Worm (Caenorhabditis elegans): Measurements from ENCODE around the gene cox-14.
A peak's percentile ranks its signal among the peaks of the same experiment; 100 is the strongest.

Gene cox-14

ce11 chrIII:10209703-10210102, 9.0 kb upstream of the cox-14 start, which contains the start of gene T20G5.9:
Gene T20G5.9 (plus strand): TSS chrIII:10209840.
- TF ChIP-seq ceh-82 (tag; optimal IDR thresholded peaks at IDR 0.05) = no peak
- peak; percentile 33 for TF ChIP-seq ama-1 (optimal IDR thresholded peaks at IDR 0.05)
- TF ChIP-seq eor-1 (tag; optimal IDR thresholded peaks at IDR 0.05) = no peak
- TF ChIP-seq pqm-1 (tag; optimal IDR thresholded peaks at IDR 0.05) = no peak
- TF ChIP-seq hmg-11 (tag; optimal IDR thresholded peaks at IDR 0.05) = peak; percentile 8
- TF ChIP-seq egl-27 (tag; optimal IDR thresholded peaks at IDR 0.05) = no peak
- TF ChIP-seq skn-1 (tag; optimal IDR thresholded peaks at IDR 0.05) = no peak
- TF ChIP-seq nhr-11 (tag; optimal IDR thresholded peaks at IDR 0.05) = no peak
- TF ChIP-seq ceh-9 (tag; optimal IDR thresholded peaks at IDR 0.05) = no peak
- peak; percentile 69 for TF ChIP-seq aly-2 (tag; optimal IDR thresholded peaks at IDR 0.05)

- TF ChIP-seq snpc-4 (tag; optimal IDR thresholded peaks at IDR 0.05) (no peak), lin-15B (tag; optimal IDR thresholded peaks at IDR 0.05) (no peak), pha-4 (tag; optimal IDR thresholded peaks at IDR 0.05) (peak; percentile 8), unc-62 (GFP tag; optimal IDR thresholded peaks at IDR 0.05) (no peak), elt-2 (tag; optimal IDR thresholded peaks at IDR 0.05) (peak; percentile 13), fos-1 (tag; optimal IDR thresholded peaks at IDR 0.05) (no peak), mml-1 (tag; optimal IDR thresholded peaks at IDR 0.05) (no peak)
Observed at ce11 chrIII:10211889-10212494, 6.8 kb upstream of the cox-14 start, which contains the start of the genes blos-1 and best-18. Gene blos-1 (minus strand): TSS chrIII:10211946. Gene best-18 (plus strand): TSS chrIII:10212396.

- TF ChIP-seq daf-12 (tag; optimal IDR thresholded peaks at IDR 0.05) (no peak), ceh-28 (tag; optimal IDR thresholded peaks at IDR 0.05) (no peak), mml-1 (tag; optimal IDR thresholded peaks at IDR 0.05) (no peak), nhr-12 (tag; optimal IDR thresholded peaks at IDR 0.05) (no peak), aly-2 (tag; optimal IDR thresholded peaks at IDR 0.05) (peak; percentile 77), unc-39 (tag; optimal IDR thresholded peaks at IDR 0.05) (no peak), nhr-237 (tag; optimal IDR thresholded peaks at IDR 0.05) (no peak), lin-15B (tag; optimal IDR thresholded peaks at IDR 0.05) (no peak), lin-39 (tag; optimal IDR thresholded peaks at IDR 0.05) (no peak), unc-62 (GFP tag; optimal IDR thresholded peaks at IDR 0.05) (no peak), tbx-2 (tag; optimal IDR thresholded peaks at IDR 0.05) (peak; percentile 13), ztf-11 (tag; optimal IDR thresholded peaks at IDR 0.05) (no peak), nfya-1 (tag; optimal IDR thresholded peaks at IDR 0.05; ENCODE audit: insufficient read depth) (no peak), egl-5 (tag; optimal IDR thresholded peaks at IDR 0.05) (no peak), ceh-9 (tag; optimal IDR thresholded peaks at IDR 0.05) (no peak), jun-1 (tag; optimal IDR thresholded peaks at IDR 0.05) (peak; percentile 79), sea-2 (GFP tag; optimal IDR thresholded peaks at IDR 0.05) (no peak), ama-1 (optimal IDR thresholded peaks at IDR 0.05) (peak; percentile 97), nhr-77 (tag; optimal IDR thresholded peaks at IDR 0.05) (no peak), R02D3.7 (tag; optimal IDR thresholded peaks at IDR 0.05) (no peak), fos-1 (tag; optimal IDR thresholded peaks at IDR 0.05) (peak; percentile 38), nhr-11 (tag; optimal IDR thresholded peaks at IDR 0.05) (no peak), ZK546.5 (tag; optimal IDR thresholded peaks at IDR 0.05) (no peak), lsy-12 (tag; optimal IDR thresholded peaks at IDR 0.05) (peak; percentile 78), nhr-23 (tag; optimal IDR thresholded peaks at IDR 0.05) (peak; percentile 15), skn-1 (tag; optimal IDR thresholded peaks at IDR 0.05) (no peak), hmg-11 (tag; optimal IDR thresholded peaks at IDR 0.05) (no peak), nhr-76 (tag; optimal IDR thresholded peaks at IDR 0.05) (no peak), elt-1 (tag; optimal IDR thresholded peaks at IDR 0.05) (no peak), nhr-43 (tag; optimal IDR thresholded peaks at IDR 0.05; ENCODE audit: poor library complexity, severe bottlenecking) (peak; percentile 75), eor-1 (tag; optimal IDR thresholded peaks at IDR 0.05) (no peak), nhr-25 (tag; optimal IDR thresholded peaks at IDR 0.05) (no peak), zag-1 (tag; optimal IDR thresholded peaks at IDR 0.05) (no peak), fkh-2 (tag; optimal IDR thresholded peaks at IDR 0.05) (no peak), pqm-1 (tag; optimal IDR thresholded peaks at IDR 0.05) (no peak), ceh-16 (tag; optimal IDR thresholded peaks at IDR 0.05) (no peak), egl-27 (tag; optimal IDR thresholded peaks at IDR 0.05) (no peak), ztf-4 (tag; optimal IDR thresholded peaks at IDR 0.05) (no peak), elt-3 (tag; optimal IDR thresholded peaks at IDR 0.05) (no peak), ceh-82 (tag; optimal IDR thresholded peaks at IDR 0.05) (peak; percentile 46), pha-4 (tag; optimal IDR thresholded peaks at IDR 0.05) (peak; percentile 35), fkh-10 (GFP tag; optimal IDR thresholded peaks at IDR 0.05) (no peak), snpc-4 (tag; optimal IDR thresholded peaks at IDR 0.05) (no peak), mdl-1 (tag; optimal IDR thresholded peaks at IDR 0.05) (no peak), nhr-28 (tag; optimal IDR thresholded peaks at IDR 0.05) (no peak), elt-2 (tag; optimal IDR thresholded peaks at IDR 0.05) (peak; percentile 74), nhr-67 (tag; optimal IDR thresholded peaks at IDR 0.05) (no peak)
Observed at ce11 chrIII:10214540-10214979, 4.2 kb upstream of the cox-14 start.
